Worm (Caenorhabditis elegans): ENCODE measurements around the gene drap-1.

Gene drap-1

DNA sequence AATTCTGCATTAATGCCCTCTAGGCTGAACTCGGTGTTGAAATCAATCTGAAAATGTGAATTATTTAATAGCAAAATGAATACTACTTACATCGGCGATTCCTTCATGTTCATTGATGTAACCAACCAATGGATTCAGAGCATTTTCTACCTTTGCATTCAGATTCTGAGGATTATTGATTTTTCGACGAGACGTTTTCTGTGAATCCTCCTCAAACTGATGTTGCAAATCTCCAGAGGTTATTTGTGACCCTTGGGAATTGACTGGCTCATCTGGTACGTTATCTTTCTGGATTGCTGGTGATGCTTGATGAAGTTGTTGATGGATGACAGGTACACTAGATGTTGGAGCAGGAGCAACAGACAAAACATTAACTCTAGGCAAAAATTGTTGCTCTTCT lies 52.1 kb downstream of the drap-1 start:
- TF ChIP-seq T22C8.4 (GFP tag; IDR thresholded peaks at IDR 0.05) (peak; percentile 30; the same call in 1 of the 2 replicates), ref-1 (GFP tag; conservative IDR thresholded peaks at IDR 0.05) (no peak)

DNA sequence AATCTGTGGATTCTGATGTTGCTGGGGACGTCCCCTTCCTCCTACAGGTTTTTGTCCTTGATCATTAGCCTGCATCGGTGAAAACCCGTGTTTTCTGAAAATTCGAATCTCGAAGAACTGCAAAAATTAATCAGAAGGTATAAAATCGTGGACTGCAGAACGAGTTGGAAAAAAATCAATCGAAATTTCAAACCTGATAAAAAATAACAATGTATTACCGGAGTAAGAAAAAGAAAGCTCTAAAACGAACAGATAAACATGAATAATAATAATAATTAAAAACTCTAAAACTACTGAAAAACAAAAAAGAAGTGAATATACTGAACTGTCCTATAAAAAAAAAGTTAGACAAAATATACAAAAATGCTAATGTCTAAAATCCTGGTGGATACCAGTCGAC lies 53.1 kb downstream of the drap-1 start, which contains the start of gene F46B6.5:
TSS of gene F46B6.5 (minus strand) at position 101 of the 400 bp plus-strand sequence.
- no peak for TF ChIP-seq ztf-29 (GFP tag; IDR thresholded peaks at IDR 0.05)
- TF ChIP-seq ztf-23 (GFP tag; IDR thresholded peaks at IDR 0.05): no peak
- TF ChIP-seq klf-2 (GFP tag; conservative IDR thresholded peaks at IDR 0.05): no peak
- no peak for TF ChIP-seq flt-1 (GFP tag; IDR thresholded peaks at IDR 0.05)
- no peak for TF ChIP-seq cog-1 (tag; optimal IDR thresholded peaks at IDR 0.05)
- TF ChIP-seq ref-1 (GFP tag; conservative IDR thresholded peaks at IDR 0.05): no peak
- no peak for TF ChIP-seq tab-1 (GFP tag; IDR thresholded peaks at IDR 0.05)
- no peak for TF ChIP-seq med-1 (GFP tag; optimal IDR thresholded peaks at IDR 0.05; ENCODE audit: insufficient read depth)
- TF ChIP-seq T22C8.4 (GFP tag; IDR thresholded peaks at IDR 0.05): no peak

Data from whole organism, midembryonic.